Fruit fly (Drosophila melanogaster): ENCODE data around the gene MRP.

Gene MRP

dm6 chr2L:12721794-12722315 lies 3.0 kb downstream of the MRP start, which contains the start of gene Pih1D1:
TSS of gene Pih1D1 (minus strand) at chr2L:12721843.
- TF ChIP-seq pan (optimal IDR thresholded peaks at IDR 0.05) (no peak), usp (GFP tag; optimal IDR thresholded peaks at IDR 0.05) (no peak), psq (optimal IDR thresholded peaks at IDR 0.05) (no peak), Dll (optimal IDR thresholded peaks at IDR 0.05) (no peak), EcR (GFP tag; optimal IDR thresholded peaks at IDR 0.05) (no peak), CG8478 (optimal IDR thresholded peaks at IDR 0.05) (no peak)

dm6 chr2L:12750060-12750459 lies 31.2 kb downstream of the MRP start:
- no peak for TF ChIP-seq CG8478 (optimal IDR thresholded peaks at IDR 0.05)
- no peak for TF ChIP-seq pan (optimal IDR thresholded peaks at IDR 0.05)

dm6 chr2L:12756417-12756816 lies 37.6 kb downstream of the MRP start:
- TF ChIP-seq EcR (GFP tag; optimal IDR thresholded peaks at IDR 0.05) = no peak

- TF ChIP-seq pan (optimal IDR thresholded peaks at IDR 0.05) (no peak), usp (GFP tag; optimal IDR thresholded peaks at IDR 0.05) (no peak), Dll (optimal IDR thresholded peaks at IDR 0.05) (no peak), EcR (GFP tag; optimal IDR thresholded peaks at IDR 0.05) (no peak), psq (optimal IDR thresholded peaks at IDR 0.05) (no peak), CG8478 (optimal IDR thresholded peaks at IDR 0.05) (no peak)
Measured at dm6 chr2L:12761740-12762139, 42.9 kb downstream of the MRP start, which contains the start of gene CG15483. TSS of gene CG15483 (minus strand) at chr2L:12761840.

- no peak for TF ChIP-seq psq (optimal IDR thresholded peaks at IDR 0.05)
- no peak for TF ChIP-seq EcR (GFP tag; optimal IDR thresholded peaks at IDR 0.05)
- TF ChIP-seq pan (optimal IDR thresholded peaks at IDR 0.05) = no peak
- no peak for TF ChIP-seq Dll (optimal IDR thresholded peaks at IDR 0.05)
Measured at dm6 chr2L:12771812-12772211, 53.0 kb downstream of the MRP start.

dm6 chr2L:12780624-12781023 lies 61.8 kb downstream of the MRP start:
- TF ChIP-seq EcR (GFP tag; optimal IDR thresholded peaks at IDR 0.05) = no peak
- no peak for TF ChIP-seq Dll (optimal IDR thresholded peaks at IDR 0.05)
- TF ChIP-seq CG8478 (optimal IDR thresholded peaks at IDR 0.05) = no peak
- TF ChIP-seq usp (GFP tag; optimal IDR thresholded peaks at IDR 0.05) = no peak
- TF ChIP-seq pan (optimal IDR thresholded peaks at IDR 0.05) = no peak
- TF ChIP-seq psq (optimal IDR thresholded peaks at IDR 0.05) = no peak

dm6 chr2L:12803461-12803860 lies 84.6 kb downstream of the MRP start:
- no peak for TF ChIP-seq pan (optimal IDR thresholded peaks at IDR 0.05)
- no peak for TF ChIP-seq usp (GFP tag; optimal IDR thresholded peaks at IDR 0.05)
- no peak for TF ChIP-seq CG8478 (optimal IDR thresholded peaks at IDR 0.05)
- no peak for TF ChIP-seq Dll (optimal IDR thresholded peaks at IDR 0.05)
- TF ChIP-seq EcR (GFP tag; optimal IDR thresholded peaks at IDR 0.05) = no peak
- no peak for TF ChIP-seq psq (optimal IDR thresholded peaks at IDR 0.05)

Data from whole organism.